Worm (Caenorhabditis elegans): ENCODE measurements around the gene Y25C1A.14.

The Y25C1A.14 gene

ce11 chrII:3076915-3077314 lies 19.8 kb downstream of the Y25C1A.14 start, which contains the start of gene Y25C1A.8 (continued):
- TF ChIP-seq tlf-1 (GFP tag; optimal IDR thresholded peaks at IDR 0.05) (no peak), hmg-20 (GFP tag; IDR thresholded peaks at IDR 0.05) (no peak), attf-5 (GFP tag; optimal IDR thresholded peaks at IDR 0.05) (peak; percentile 83), let-607 (tag; optimal IDR thresholded peaks at IDR 0.05) (peak; percentile 97 to 98), ets-4 (GFP tag; optimal IDR thresholded peaks at IDR 0.05) (peak; percentile 78), gei-17 (GFP tag; optimal IDR thresholded peaks at IDR 0.05) (peak; percentile 74), Y56A3A.18 (GFP tag; IDR thresholded peaks at IDR 0.05) (no peak; the same call in 1 of the 2 replicates), cebp-1 (GFP tag; IDR thresholded peaks at IDR 0.05) (peak; percentile 86), cebp-1 (tag; optimal IDR thresholded peaks at IDR 0.05) (peak; percentile 95), atf-7 (tag; optimal IDR thresholded peaks at IDR 0.05) (peak; percentile 97), ztf-28 (GFP tag; IDR thresholded peaks at IDR 0.05) (peak; percentile 56; the same call in 1 of the 2 replicates), aptf-3 (GFP tag; IDR thresholded peaks at IDR 0.05) (no peak), madf-8 (GFP tag; conservative IDR thresholded peaks at IDR 0.05) (peak; percentile 28; the same call in 1 of the 2 replicates), snpc-4 (GFP tag; optimal IDR thresholded peaks at IDR 0.05) (peak; percentile 63), snpc-4 (tag; optimal IDR thresholded peaks at IDR 0.05) (peak in 3 of 4 experiments; percentile 71 to 73 (median 73)), C06A6.2 (GFP tag; conservative IDR thresholded peaks at IDR 0.05) (peak; percentile 60; the same call in 1 of the 2 replicates), madf-6 (GFP tag; IDR thresholded peaks at IDR 0.05) (peak; percentile 88), repo-1 (tag; optimal IDR thresholded peaks at IDR 0.05) (peak; percentile 91), tbp1 (GFP tag; optimal IDR thresholded peaks at IDR 0.05) (peak; percentile 71), mcd-1 (GFP tag; IDR thresholded peaks at IDR 0.05) (peak; percentile 92), snpc-3.4 (tag; optimal IDR thresholded peaks at IDR 0.05) (peak; percentile 59), lin-40 (tag; optimal IDR thresholded peaks at IDR 0.05) (peak; percentile 94), B0261.1 (tag; optimal IDR thresholded peaks at IDR 0.05) (peak; percentile 36), aptf-2 (GFP tag; conservative IDR thresholded peaks at IDR 0.05) (no peak), dpl-1 (GFP tag; optimal IDR thresholded peaks at IDR 0.05) (peak; percentile 37), egl-44 (GFP tag; IDR thresholded peaks at IDR 0.05) (no peak), ceh-91 (GFP tag; IDR thresholded peaks at IDR 0.05) (peak; percentile 63; the same call in 1 of the 2 replicates), lir-1 (GFP tag; conservative IDR thresholded peaks at IDR 0.05) (no peak; the same call in 1 of the 2 replicates), hlh-26 (GFP tag; conservative IDR thresholded peaks at IDR 0.05) (no peak), snpc-1.3 (tag; optimal IDR thresholded peaks at IDR 0.05; ENCODE audit: insufficient read depth) (peak; percentile 51), hsf-1 (GFP tag; IDR thresholded peaks at IDR 0.05) (no peak), lin-26 (GFP tag; IDR thresholded peaks at IDR 0.05) (no peak), tbx-9 (tag; optimal IDR thresholded peaks at IDR 0.05; ENCODE audit: borderline replicate concordance) (no peak), pbrm-1 (GFP tag; IDR thresholded peaks at IDR 0.05) (peak; percentile 96), ama-1 (optimal IDR thresholded peaks at IDR 0.05) (no peak), ama-1 (GFP tag; optimal IDR thresholded peaks at IDR 0.05) (peak in 1 of 2 experiments; percentile 16), pha-4 (tag; optimal IDR thresholded peaks at IDR 0.05) (peak; percentile 24), F49E8.2 (tag; optimal IDR thresholded peaks at IDR 0.05; ENCODE audit: insufficient read depth) (peak; percentile 70), zfh-2 (GFP tag; conservative IDR thresholded peaks at IDR 0.05) (peak; percentile 86), hlh-12 (tag; optimal IDR thresholded peaks at IDR 0.05) (no peak), K12H6.12 (tag; optimal IDR thresholded peaks at IDR 0.05) (peak; percentile 70), rpc-1 (optimal IDR thresholded peaks at IDR 0.05) (peak; percentile 24), rpc-1 (tag; optimal IDR thresholded peaks at IDR 0.05) (no peak), hmg-1.2 (GFP tag; IDR thresholded peaks at IDR 0.05) (peak; percentile 75), lin-54 (GFP tag; optimal IDR thresholded peaks at IDR 0.05) (peak; percentile 90), F22D6.2 (tag; optimal IDR thresholded peaks at IDR 0.05) (peak; percentile 70), xnd-1 (tag; optimal IDR thresholded peaks at IDR 0.05) (peak; percentile 69), nhr-80 (tag; optimal IDR thresholded peaks at IDR 0.05) (peak; percentile 41), athp-1 (tag; optimal IDR thresholded peaks at IDR 0.05) (peak; percentile 62)

Measured in whole organism, young adult.